Fruit fly (Drosophila melanogaster) whole organism, wandering third instar larva: Measurements from ENCODE around the gene Ac78C.

Experiments used
- Abd-B ChIP-seq: fragments of >200 bp; optimal IDR thresholded peaks from 2 replicates; lab custom pipeline; 2017; ENCODE audit warnings: missing biosample characterization, missing genetic modification characterization
- CG32264 ChIP-seq: fragments of 200-800 bp; sonication (Bioruptor generic); optimal IDR thresholded peaks from 2 replicates; lab custom pipeline; 2016; ENCODE audit warnings: missing biosample characterization, missing genetic modification characterization
- CG9705 ChIP-seq: fragments of 200-800 bp; sonication (Bioruptor generic); optimal IDR thresholded peaks from 2 replicates; lab custom pipeline; 2018; ENCODE audit warnings: missing biosample characterization, mild to moderate bottlenecking, missing genetic modification characterization
- CrebA ChIP-seq: fragments of 200-800 bp; sonication (Bioruptor generic); optimal IDR thresholded peaks from 2 replicates; lab custom pipeline; 2016; ENCODE audit warnings: missing biosample characterization, mild to moderate bottlenecking, missing genetic modification characterization, borderline replicate concordance
- Dif ChIP-seq: fragments of 200-275, 200-300 bp; sonication (Bioruptor generic); optimal IDR thresholded peaks from 2 replicates; lab custom pipeline; 2018; ENCODE audit warnings: missing biosample characterization, missing genetic modification characterization; ENCODE audit not compliant: partially characterized antibody
- GATAd ChIP-seq: sonication (Bioruptor generic); optimal IDR thresholded peaks from 2 replicates; lab custom pipeline; 2016; ENCODE audit warnings: missing biosample characterization, missing genetic modification characterization
- HLH106 ChIP-seq: fragments of 200-800 bp; optimal IDR thresholded peaks from 3 replicates; lab custom pipeline; 2019; ENCODE audit warnings: missing biosample characterization, mild to moderate bottlenecking, missing genetic modification characterization, moderate library complexity
- Hnf4 ChIP-seq: fragments of 200-800 bp; sonication (Bioruptor generic); optimal IDR thresholded peaks from 2 replicates; lab custom pipeline; 2016; ENCODE audit warnings: missing biosample characterization, mild to moderate bottlenecking, missing genetic modification characterization
- Hr78 ChIP-seq: fragments of >200 bp; optimal IDR thresholded peaks from 2 replicates; lab custom pipeline; 2017; ENCODE audit warnings: missing biosample characterization, missing genetic modification characterization
- Hr83 ChIP-seq: fragments of 200-300 bp; sonication (Bioruptor generic); optimal IDR thresholded peaks from 2 replicates; lab custom pipeline; 2016; ENCODE audit warnings: missing biosample characterization, mild to moderate bottlenecking, missing genetic modification characterization, moderate library complexity; ENCODE audit not compliant: poor library complexity, severe bottlenecking
- Jra ChIP-seq: sonication (Bioruptor generic); optimal IDR thresholded peaks from 2 replicates; lab custom pipeline; 2016; ENCODE audit warnings: missing biosample characterization, missing genetic modification characterization
- Mio ChIP-seq: sonication (Bioruptor generic); optimal IDR thresholded peaks from 2 replicates; lab custom pipeline; 2016; ENCODE audit warnings: missing biosample characterization, missing genetic modification characterization
- Myc ChIP-seq: fragments of >200 bp; optimal IDR thresholded peaks from 2 replicates; lab custom pipeline; 2017
- N ChIP-seq: fragments of >200 bp; optimal IDR thresholded peaks from 2 replicates; lab custom pipeline; 2018; ENCODE audit warnings: missing biosample characterization, missing external identifiers, missing genetic modification characterization
- OdsH ChIP-seq: fragments of 200-800 bp; sonication (Bioruptor generic); optimal IDR thresholded peaks from 2 replicates; lab custom pipeline; 2016; ENCODE audit warnings: missing biosample characterization, mild to moderate bottlenecking, missing genetic modification characterization
- Rel ChIP-seq, 2 experiments: fragments of 200-800 bp; sonication (Bioruptor generic) in 1 of 2; optimal IDR thresholded peaks; 2 replicates in 1 of 2; 3 replicates in 1 of 2; lab custom pipeline; 2016 to 2019; ENCODE audit warnings: mild to moderate bottlenecking in 2 of 2, missing biosample characterization in 2 of 2, missing genetic modification characterization in 2 of 2, moderate library complexity in 1 of 2
- Sp1 ChIP-seq: fragments of 200-800 bp; sonication (Bioruptor generic); optimal IDR thresholded peaks from 3 replicates; lab custom pipeline; 2019; ENCODE audit warnings: missing biosample characterization, mild to moderate bottlenecking, missing genetic modification characterization, moderate library complexity
- Vsx2 ChIP-seq: fragments of 200-300, 225-300 bp; sonication (Bioruptor generic); optimal IDR thresholded peaks from 2 replicates; lab custom pipeline; 2018; ENCODE audit warnings: missing biosample characterization, missing genetic modification characterization; ENCODE audit not compliant: partially characterized antibody
- br ChIP-seq: fragments of 200-800 bp; sonication (Bioruptor generic); optimal IDR thresholded peaks from 2 replicates; lab custom pipeline; 2016; ENCODE audit warnings: missing biosample characterization, missing genetic modification characterization
- brk ChIP-seq: fragments of 200-800 bp; sonication (Bioruptor generic); optimal IDR thresholded peaks from 2 replicates; lab custom pipeline; 2016; ENCODE audit warnings: missing biosample characterization, mild to moderate bottlenecking, missing genetic modification characterization
- dmrt93B ChIP-seq: fragments of 200-800 bp; sonication (Bioruptor generic); optimal IDR thresholded peaks from 2 replicates; lab custom pipeline; 2018; ENCODE audit warnings: missing biosample characterization, mild to moderate bottlenecking, missing genetic modification characterization
- dsf ChIP-seq: sonication (Bioruptor generic); optimal IDR thresholded peaks from 2 replicates; lab custom pipeline; 2016; ENCODE audit warnings: missing biosample characterization, missing genetic modification characterization, borderline replicate concordance
- ey ChIP-seq: fragments of 200-800 bp; sonication (Bioruptor generic); optimal IDR thresholded peaks from 2 replicates; lab custom pipeline; 2016; ENCODE audit warnings: missing biosample characterization, missing genetic modification characterization
- foxo ChIP-seq, 2 experiments: fragments of 200-800 bp; sonication (Bioruptor generic); optimal IDR thresholded peaks; 2 replicates in 1 of 2; 3 replicates in 1 of 2; lab custom pipeline; 2016 to 2017; ENCODE audit warnings: missing biosample characterization in 2 of 2, missing genetic modification characterization in 2 of 2
- fru ChIP-seq: fragments of 200-800 bp; sonication (Bioruptor generic); optimal IDR thresholded peaks from 3 replicates; lab custom pipeline; 2016; ENCODE audit warnings: missing biosample characterization, mild to moderate bottlenecking, missing genetic modification characterization
- h ChIP-seq: fragments of 200-800 bp; sonication (Bioruptor generic); optimal IDR thresholded peaks from 3 replicates; lab custom pipeline; 2016; ENCODE audit warnings: missing biosample characterization, mild to moderate bottlenecking, missing genetic modification characterization
- jim ChIP-seq: fragments of 175-275, 200-325 bp; sonication (Bioruptor generic); optimal IDR thresholded peaks from 2 replicates; lab custom pipeline; 2016; ENCODE audit warnings: missing biosample characterization, mild to moderate bottlenecking, missing genetic modification characterization
- lola ChIP-seq: fragments of >200 bp; optimal IDR thresholded peaks from 2 replicates; lab custom pipeline; 2017; ENCODE audit warnings: missing biosample characterization, missing genetic modification characterization
- pan ChIP-seq: fragments of >200 bp; optimal IDR thresholded peaks from 2 replicates; lab custom pipeline; 2017
- psq ChIP-seq: fragments of 200-800 bp; sonication (Bioruptor generic); optimal IDR thresholded peaks from 3 replicates; lab custom pipeline; 2017; ENCODE audit warnings: missing biosample characterization, mild to moderate bottlenecking, missing genetic modification characterization, moderate library complexity
- rgr ChIP-seq: fragments of 200-800 bp; sonication (Bioruptor generic); optimal IDR thresholded peaks from 3 replicates; lab custom pipeline; 2016; ENCODE audit warnings: missing biosample characterization, mild to moderate bottlenecking, missing genetic modification characterization
- sage ChIP-seq: fragments of 200-800 bp; sonication (Bioruptor generic); optimal IDR thresholded peaks from 2 replicates; lab custom pipeline; 2016; ENCODE audit warnings: missing biosample characterization, mild to moderate bottlenecking, missing genetic modification characterization
- sv ChIP-seq: fragments of 200-800 bp; sonication (Bioruptor generic); optimal IDR thresholded peaks from 3 replicates; lab custom pipeline; 2016; ENCODE audit warnings: missing biosample characterization, missing genetic modification characterization
- tai ChIP-seq: sonication (Bioruptor generic); optimal IDR thresholded peaks from 2 replicates; lab custom pipeline; 2016; ENCODE audit warnings: missing biosample characterization, missing genetic modification characterization
- usp ChIP-seq: fragments of >200 bp; optimal IDR thresholded peaks from 2 replicates; lab custom pipeline; 2017; ENCODE audit warnings: missing biosample characterization, missing genetic modification characterization
- woc ChIP-seq: sonication (Bioruptor generic); optimal IDR thresholded peaks from 2 replicates; lab custom pipeline; 2016; ENCODE audit warnings: missing biosample characterization, mild to moderate bottlenecking, missing genetic modification characterization

The Ac78C gene

dm6 chr3L:21123453-21123852 lies 48.3 kb downstream of the Ac78C start, which contains the start of gene CG33284:
Gene CG33284 (plus strand): TSS chr3L:21123753.
- no peak for TF ChIP-seq N (GFP tag; lab: Kevin White, UChicago)
- no peak for TF ChIP-seq Myc (lab: Kevin White, UChicago)
- TF ChIP-seq tai (GFP tag; lab: Kevin White, UChicago), result no peak
- TF ChIP-seq br (GFP tag; lab: Kevin White, UChicago), result no peak
- TF ChIP-seq Abd-B (GFP tag; lab: Kevin White, UChicago), result no peak
- no peak for TF ChIP-seq foxo (GFP tag; optimal IDR thresholded peaks at IDR 0.05; lab: Kevin White, UChicago)

DNA sequence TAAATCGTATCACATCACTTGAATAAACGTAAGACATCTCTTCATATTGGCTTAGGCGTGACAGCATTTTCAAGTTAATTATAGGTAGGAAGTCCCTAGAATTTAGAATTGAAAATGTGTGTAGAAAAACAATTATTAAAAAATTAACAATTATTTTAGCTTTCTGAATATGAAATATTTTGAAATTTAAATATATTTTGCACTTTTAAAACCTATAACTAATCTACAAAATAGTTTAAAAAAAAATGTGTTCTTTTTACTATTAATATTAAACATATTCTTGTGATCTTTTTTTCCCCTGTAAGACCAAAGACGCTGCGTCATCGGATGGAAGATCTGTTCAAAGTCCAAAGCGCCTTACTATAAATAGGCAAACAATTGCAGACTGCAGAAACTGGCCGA lies 49.2 kb downstream of the Ac78C start:
- no peak for TF ChIP-seq Hr83
- no peak for TF ChIP-seq woc (GFP tag; lab: Kevin White, UChicago)

DNA sequence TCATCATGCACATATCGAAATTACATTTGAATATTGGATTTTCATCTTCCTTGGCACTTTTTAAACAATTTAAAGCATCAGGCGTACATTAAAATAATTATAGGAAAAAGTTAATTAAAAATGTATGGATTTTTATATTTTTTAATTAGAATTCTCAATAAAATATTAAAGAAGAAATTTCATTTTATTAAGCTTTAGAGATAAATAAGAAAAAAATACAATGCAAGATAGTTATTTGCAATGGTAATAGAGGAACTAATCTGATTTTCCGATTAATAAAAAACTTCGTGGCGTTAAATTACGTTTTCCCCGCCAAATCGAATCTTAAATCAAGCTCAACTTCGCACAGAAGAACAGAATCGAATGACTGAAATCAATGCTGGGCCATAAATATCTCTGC lies 50.4 kb downstream of the Ac78C start, which contains the start of gene CG43938:
CG43938 (plus strand) TSS at position 301 of the 400 bp plus-strand sequence.
- no peak for TF ChIP-seq CrebA
- no peak for TF ChIP-seq brk
- no peak for TF ChIP-seq Sp1 (GFP tag; lab: Kevin White, UChicago)
- no peak for TF ChIP-seq CG32264 (GFP tag; lab: Kevin White, UChicago)
- no peak for TF ChIP-seq Jra (GFP tag; lab: Kevin White, UChicago)
- no peak for TF ChIP-seq Hr78 (GFP tag; lab: Kevin White, UChicago)
- TF ChIP-seq tai (GFP tag; lab: Kevin White, UChicago), result no peak
- TF ChIP-seq Hnf4 (GFP tag; lab: Kevin White, UChicago), result no peak
- no peak for TF ChIP-seq sv (GFP tag; lab: Kevin White, UChicago)
- no peak for TF ChIP-seq ey
- no peak for TF ChIP-seq Vsx2 (GFP tag; lab: Kevin White, UChicago)
- no peak for TF ChIP-seq CG9705 (GFP tag; lab: Kevin White, UChicago)
- TF ChIP-seq dmrt93B, result no peak
- no peak for TF ChIP-seq Mio (GFP tag; lab: Kevin White, UChicago)
- no peak for TF ChIP-seq Dif

dm6 chr3L:21118602-21119001 lies 53.1 kb downstream of the Ac78C start:
- no peak for TF ChIP-seq jim
- no peak for TF ChIP-seq Hnf4 (GFP tag; lab: Kevin White, UChicago)
- TF ChIP-seq lola (GFP tag; lab: Kevin White, UChicago), result no peak
- TF ChIP-seq OdsH (GFP tag; lab: Kevin White, UChicago), result no peak
- TF ChIP-seq, all 38 proteins: peak for 0

DNA sequence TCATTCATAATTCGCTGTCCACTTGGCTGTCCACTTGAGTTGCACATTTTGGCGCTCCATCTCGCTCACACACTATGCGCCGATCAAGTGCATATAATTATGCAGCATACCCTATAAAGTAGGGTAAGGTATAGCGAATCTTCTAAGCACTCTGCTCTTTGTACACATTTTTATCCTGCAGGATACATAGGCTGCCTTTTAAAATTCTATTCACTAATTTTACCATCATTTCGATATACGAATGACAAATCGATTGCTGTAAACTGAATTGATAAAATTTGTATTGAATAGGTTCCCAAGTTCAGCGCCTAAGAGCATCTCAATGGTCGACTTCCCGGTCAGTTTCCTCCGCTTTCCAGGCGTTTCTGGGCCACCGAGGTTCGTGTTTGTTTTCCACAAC lies 58.7 kb downstream of the Ac78C start:
- TF ChIP-seq jim (no peak), Jra (GFP tag; lab: Kevin White, UChicago) (no peak), br (GFP tag; lab: Kevin White, UChicago) (no peak), GATAd (no peak)

DNA sequence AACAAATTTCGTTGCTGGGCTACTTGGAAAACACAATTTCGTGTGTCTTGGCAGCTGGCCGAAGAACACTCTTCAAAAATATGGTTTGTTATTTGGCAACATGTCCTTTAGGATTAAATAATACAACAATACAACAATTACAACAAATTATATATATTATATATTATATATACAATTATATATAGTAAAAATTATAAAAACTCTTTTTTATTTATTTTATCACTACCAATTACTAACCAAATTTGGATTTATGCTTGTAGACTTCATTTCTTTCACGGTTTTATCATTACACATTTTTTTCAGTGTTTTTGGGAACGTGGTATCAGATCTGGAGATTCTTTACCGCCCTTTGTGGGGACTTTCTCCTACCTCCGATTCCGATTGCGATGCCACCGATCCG lies 63.3 kb downstream of the Ac78C start:
- no peak for TF ChIP-seq CG32264 (GFP tag; lab: Kevin White, UChicago)
- TF ChIP-seq rgr (GFP tag; lab: Kevin White, UChicago), result peak; percentile 68
- no peak for TF ChIP-seq Mio (GFP tag; lab: Kevin White, UChicago)
- peak; percentile 68 for TF ChIP-seq OdsH (GFP tag; lab: Kevin White, UChicago)
- peak; percentile 56 for TF ChIP-seq dmrt93B
- TF ChIP-seq dsf (GFP tag; lab: Kevin White, UChicago), result no peak
- peak; percentile 42 for TF ChIP-seq h (GFP tag; lab: Kevin White, UChicago)
- TF ChIP-seq Myc (lab: Kevin White, UChicago), result no peak
- peak; percentile 48 for TF ChIP-seq fru (GFP tag; lab: Kevin White, UChicago)
- no peak for TF ChIP-seq Hnf4 (GFP tag; lab: Kevin White, UChicago)
- peak in 1 of 2 experiments; percentile 69 for TF ChIP-seq foxo (GFP tag; optimal IDR thresholded peaks at IDR 0.05; lab: Kevin White, UChicago)
- TF ChIP-seq ey, result no peak
- TF ChIP-seq lola (GFP tag; lab: Kevin White, UChicago), result no peak
- TF ChIP-seq sage (GFP tag; lab: Kevin White, UChicago), result no peak
- no peak for TF ChIP-seq CrebA
- peak; percentile 78 for TF ChIP-seq HLH106
- no peak for TF ChIP-seq Jra (GFP tag; lab: Kevin White, UChicago)
- TF ChIP-seq Rel (GFP tag; optimal IDR thresholded peaks at IDR 0.05; lab: Kevin White, UChicago), result peak; percentile 21
- no peak for TF ChIP-seq Rel (tag; optimal IDR thresholded peaks at IDR 0.05; lab: Kevin White, UChicago)
- TF ChIP-seq Dif, result no peak
- no peak for TF ChIP-seq brk
- TF ChIP-seq usp (GFP tag; lab: Kevin White, UChicago), result no peak
- TF ChIP-seq psq (GFP tag; lab: Kevin White, UChicago), result peak; percentile 78
- TF ChIP-seq Hr78 (GFP tag; lab: Kevin White, UChicago), result no peak
- TF ChIP-seq CG9705 (GFP tag; lab: Kevin White, UChicago), result no peak
- no peak for TF ChIP-seq Abd-B (GFP tag; lab: Kevin White, UChicago)
- no peak for TF ChIP-seq jim
- TF ChIP-seq pan (lab: Kevin White, UChicago), result no peak
- no peak for TF ChIP-seq GATAd
- TF ChIP-seq Sp1 (GFP tag; lab: Kevin White, UChicago), result peak; percentile 79
- TF ChIP-seq woc (GFP tag; lab: Kevin White, UChicago), result peak; percentile 40
- TF ChIP-seq Vsx2 (GFP tag; lab: Kevin White, UChicago), result no peak
- TF ChIP-seq N (GFP tag; lab: Kevin White, UChicago), result no peak
- TF ChIP-seq Hr83, result no peak
